Worm (Caenorhabditis elegans): Measurements from ENCODE around the gene F11D11.6.
"Not testable (repeated sequence)": the region's sequence is repeated elsewhere in the genome, so short reads cannot be mapped to it uniquely, and the experiment has no call there.

F11D11.6 gene

ce11 chrV:18761078-18761477, 8.1 kb upstream of the F11D11.6 start, which contains the start of gene F11D11.4:
Gene F11D11.4, plus strand, starts transcription at chrV:18761378.
- no peak for TF ChIP-seq unc-62 (GFP tag; optimal IDR thresholded peaks at IDR 0.05)

ce11 chrV:18760174-18760573, 7.2 kb upstream of the F11D11.6 start, which contains the start of gene F11D11.3:
Gene F11D11.3, minus strand, starts transcription at chrV:18760274.
- TF ChIP-seq unc-62 (GFP tag; optimal IDR thresholded peaks at IDR 0.05): no peak

ce11 chrV:18754328-18754727, 1.4 kb upstream of the F11D11.6 start, which contains the start of gene clec-254:
Gene clec-254, minus strand, starts transcription at chrV:18754428.
- TF ChIP-seq unc-62 (GFP tag; optimal IDR thresholded peaks at IDR 0.05): not testable (repeated sequence)

- TF ChIP-seq unc-62 (GFP tag; optimal IDR thresholded peaks at IDR 0.05): no peak
Observed at ce11 chrV:18750445-18750844, 2.5 kb downstream of the F11D11.6 start, which contains the start of the genes F11D11.21 and F11D11.12. Gene F11D11.21, minus strand, starts transcription at chrV:18750545. Gene F11D11.12, minus strand, starts transcription at chrV:18750682.

- no peak for TF ChIP-seq unc-62 (GFP tag; optimal IDR thresholded peaks at IDR 0.05)
Observed at ce11 chrV:18748726-18749125, 4.2 kb downstream of the F11D11.6 start, which contains the start of gene clec-252. Gene clec-252, minus strand, starts transcription at chrV:18748826.

- no peak for TF ChIP-seq unc-62 (GFP tag; optimal IDR thresholded peaks at IDR 0.05)
Observed at ce11 chrV:18746937-18747660, 5.8 kb downstream of the F11D11.6 start, which contains the start of gene clec-251. Gene clec-251, minus strand, starts transcription at chrV:18746987.

- TF ChIP-seq unc-62 (GFP tag; optimal IDR thresholded peaks at IDR 0.05): no peak
Observed at ce11 chrV:18742108-18742507, 10.8 kb downstream of the F11D11.6 start, which contains the start of gene clec-250. Gene clec-250, minus strand, starts transcription at chrV:18742208.

ce11 chrV:18737646-18738045, 15.3 kb downstream of the F11D11.6 start:
- no peak for TF ChIP-seq unc-62 (GFP tag; optimal IDR thresholded peaks at IDR 0.05)

ce11 chrV:18734381-18734780, 18.6 kb downstream of the F11D11.6 start, which contains the start of gene scl-20:
Gene scl-20, minus strand, starts transcription at chrV:18734481.
- no peak for TF ChIP-seq unc-62 (GFP tag; optimal IDR thresholded peaks at IDR 0.05)

- no peak for TF ChIP-seq unc-62 (GFP tag; optimal IDR thresholded peaks at IDR 0.05)
Observed at ce11 chrV:18733942-18734341, 19.0 kb downstream of the F11D11.6 start.

ce11 chrV:18731579-18732041, 21.3 kb downstream of the F11D11.6 start, which contains the start of the genes asp-18 and scl-19:
Gene asp-18, minus strand, starts transcription at chrV:18731679.
Gene scl-19, plus strand, starts transcription at chrV:18731991.
- no peak for TF ChIP-seq unc-62 (GFP tag; optimal IDR thresholded peaks at IDR 0.05)

ce11 chrV:18729324-18729924, 23.5 kb downstream of the F11D11.6 start, which contains the start of gene asp-19:
Gene asp-19, minus strand, starts transcription at chrV:18729374.
- no peak for TF ChIP-seq unc-62 (GFP tag; optimal IDR thresholded peaks at IDR 0.05)

- TF ChIP-seq unc-62 (GFP tag; optimal IDR thresholded peaks at IDR 0.05): no peak
Observed at ce11 chrV:18725858-18726257, 27.1 kb downstream of the F11D11.6 start.

- no peak for TF ChIP-seq unc-62 (GFP tag; optimal IDR thresholded peaks at IDR 0.05)
Observed at ce11 chrV:18724076-18724475, 28.9 kb downstream of the F11D11.6 start.

- TF ChIP-seq unc-62 (GFP tag; optimal IDR thresholded peaks at IDR 0.05): no peak
Observed at ce11 chrV:18723604-18724003, 29.3 kb downstream of the F11D11.6 start.
